Fruit fly (Drosophila melanogaster): ENCODE data around the gene Vps2.

The Vps2 gene

DNA sequence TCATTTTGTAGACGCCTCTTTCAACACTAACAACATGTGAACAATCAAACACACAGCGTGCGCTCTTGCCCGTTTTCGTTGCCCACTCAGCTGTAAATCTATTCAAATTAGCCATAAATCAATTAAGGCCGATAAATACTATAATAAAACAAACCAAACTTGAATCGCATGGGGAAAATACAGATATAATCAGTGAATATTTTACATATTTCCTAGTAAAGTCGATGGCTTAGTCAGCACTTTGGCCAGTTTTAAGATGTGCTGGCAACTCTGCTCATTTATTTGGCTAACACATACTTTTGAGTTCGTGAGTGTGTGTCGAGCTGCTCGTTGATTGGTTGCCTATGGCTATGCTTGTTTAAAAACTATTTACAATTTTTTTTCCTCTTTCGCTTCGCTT, 46.6 kb downstream of the Vps2 start:
- 0 out of 3 replicates have a peak, but pooled peaks have one; percentile 55 for TF ChIP-seq fd96Ca (GFP tag; IDR thresholded peaks at IDR 0.05)
- TF ChIP-seq CG34367 (tag; optimal IDR thresholded peaks at IDR 0.05): no peak
- 0 out of 3 replicates have a peak, but pooled peaks have one; percentile 37 for TF ChIP-seq CG4496 (GFP tag; IDR thresholded peaks at IDR 0.05)

DNA sequence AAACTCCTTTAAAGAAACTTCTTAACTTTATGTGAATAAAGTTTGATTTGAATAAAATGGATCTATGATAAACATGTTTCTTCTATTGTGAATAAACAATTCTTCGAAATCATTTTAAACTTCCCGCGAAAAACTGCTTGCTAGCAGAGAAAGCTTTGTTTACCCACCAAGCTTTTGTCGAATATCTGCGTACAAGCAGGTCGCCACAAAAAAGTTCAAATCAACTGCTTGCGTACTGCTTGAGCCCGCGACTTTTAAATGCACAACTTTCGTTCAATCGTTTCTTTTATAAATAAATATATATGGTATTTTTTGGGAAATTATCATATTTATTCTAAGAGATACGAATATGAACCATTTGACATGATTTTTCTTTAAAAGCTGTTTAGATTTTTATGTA, 50.8 kb downstream of the Vps2 start:
- TF ChIP-seq D1 (tag; optimal IDR thresholded peaks at IDR 0.05): peak; percentile 75
- TF ChIP-seq CG34367 (tag; optimal IDR thresholded peaks at IDR 0.05): no peak

Measured in whole organism, pupa.